Worm (Caenorhabditis elegans) whole organism, early embryonic: ENCODE data around the gene sre-41.

Experiments used
- ama-1 ChIP-seq: fragments of 150-350 bp; optimal IDR thresholded peaks from 2 replicates; lab custom pipeline; 2014
- ceh-13 ChIP-seq: fragments of 200-800 bp; sonication (Bioruptor generic); optimal IDR thresholded peaks from 2 replicates; lab custom pipeline; 2018; ENCODE audit warnings: mild to moderate bottlenecking, missing genetic modification characterization, missing compliant biosample characterization
- ceh-36 ChIP-seq: sonication (generic microtip); optimal IDR thresholded peaks from 2 replicates; lab custom pipeline; 2016; ENCODE audit warnings: missing genetic modification characterization, inconsistent platforms, missing compliant biosample characterization
- ets-7 ChIP-seq: sonication (generic microtip); optimal IDR thresholded peaks from 2 replicates; lab custom pipeline; 2016; ENCODE audit warnings: missing genotype, missing genetic modification characterization, missing compliant biosample characterization
- flt-1 ChIP-seq: fragments of 200-800 bp; sonication (Bioruptor generic); IDR thresholded peaks from 2 replicates; pipeline ENCODE4 v1.3.6; 2022; ENCODE audit warnings: missing genetic modification characterization, missing compliant biosample characterization
- pes-1 ChIP-seq: fragments of 200-800 bp; sonication (Bioruptor generic); IDR thresholded peaks from 2 replicates; pipeline ENCODE4 v1.3.6; 2022; ENCODE audit warnings: missing genetic modification reagents, missing genetic modification characterization, missing compliant biosample characterization
- sea-1 ChIP-seq: fragments of 200-800 bp; sonication (Bioruptor generic); conservative IDR thresholded peaks from 2 replicates; pipeline ENCODE4 v1.3.6; 2022; ENCODE audit warnings: missing genetic modification characterization, missing compliant biosample characterization
- tra-4 ChIP-seq: sonication (generic microtip); optimal IDR thresholded peaks from 2 replicates; lab custom pipeline; 2017; ENCODE audit warnings: missing genetic modification characterization, missing compliant biosample characterization

- no peak for TF ChIP-seq ama-1 (lab: Kevin White, UChicago)
- no peak for TF ChIP-seq ceh-36 (tag; lab: Kevin White, UChicago)
- no peak for TF ChIP-seq ets-7
- TF ChIP-seq pes-1 (GFP tag; lab: Robert Waterston, UW), result no peak
- TF ChIP-seq tra-4 (tag; lab: Kevin White, UChicago), result no peak
- TF ChIP-seq sea-1 (GFP tag; lab: Robert Waterston, UW), result no peak
- no peak for TF ChIP-seq flt-1 (GFP tag; lab: Robert Waterston, UW)
- TF ChIP-seq ceh-13 (GFP tag; lab: Kevin White, UChicago), result no peak
Observed at ce11 chrII:12353104-12353503, 35.0 kb upstream of the sre-41 start.
